Fruit fly (Drosophila melanogaster): ENCODE results near the gene okr.

The okr gene

DNA sequence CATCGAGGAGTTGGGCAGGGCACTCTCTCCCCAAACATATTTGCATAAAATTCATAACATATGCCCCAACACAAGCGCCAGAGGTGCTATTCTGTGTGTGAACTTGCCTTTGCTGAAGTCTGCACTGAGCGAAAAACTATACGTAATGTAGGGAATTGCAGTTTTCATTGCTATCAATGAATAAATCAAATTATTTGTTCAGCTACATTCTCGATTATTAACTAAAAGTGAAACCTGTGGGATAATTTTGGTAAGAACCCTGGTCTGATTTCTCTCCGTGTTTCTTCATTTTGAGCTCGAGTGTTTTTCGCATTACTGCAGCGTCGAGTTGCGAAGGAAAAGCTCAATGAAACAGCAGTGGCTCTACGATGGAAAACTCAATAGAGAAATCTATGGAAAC, 49.9 kb downstream of the okr start (continued):
- TF ChIP-seq bcd (GFP tag; optimal IDR thresholded peaks at IDR 0.05) (no peak), sens (GFP tag) (peak; percentile 64), MTF-1 (GFP tag; optimal IDR thresholded peaks at IDR 0.05; ENCODE audit: borderline replicate concordance) (no peak), CG3065 (GFP tag; optimal IDR thresholded peaks at IDR 0.05) (no peak), en (GFP tag; optimal IDR thresholded peaks at IDR 0.05) (no peak), dysf (GFP tag; IDR thresholded peaks at IDR 0.05) (0 out of 3 replicates have a peak, but pooled peaks have one; percentile 9), Rfx (GFP tag; IDR thresholded peaks at IDR 0.05) (0 out of 2 replicates have a peak, but pooled peaks have one; percentile 12), ci (GFP tag; IDR thresholded peaks at IDR 0.05) (no peak), bsh (GFP tag; optimal IDR thresholded peaks at IDR 0.05) (peak in 1 of 2 experiments; percentile 1), row (GFP tag; IDR thresholded peaks at IDR 0.05) (peak; percentile 20; the same call in 1 of the 3 replicates), CG10959 (GFP tag; IDR thresholded peaks at IDR 0.05) (no peak), dpn (GFP tag; optimal IDR thresholded peaks at IDR 0.05) (no peak), dmrt99B (tag; optimal IDR thresholded peaks at IDR 0.05) (peak; percentile 29), Camta (GFP tag; optimal IDR thresholded peaks at IDR 0.05) (no peak), Med (GFP tag) (peak; percentile 82), tup (GFP tag; optimal IDR thresholded peaks at IDR 0.05) (no peak), prd (optimal IDR thresholded peaks at IDR 0.05) (no peak), prd (GFP tag; IDR thresholded peaks at IDR 0.05) (no peak), CG9609 (GFP tag; optimal IDR thresholded peaks at IDR 0.05) (no peak), CG2120 (GFP tag; optimal IDR thresholded peaks at IDR 0.05) (peak; percentile 31), Fer1 (GFP tag; optimal IDR thresholded peaks at IDR 0.05) (peak; percentile 31), Antp (GFP tag; optimal IDR thresholded peaks at IDR 0.05) (no peak), CG11504 (tag; optimal IDR thresholded peaks at IDR 0.05) (peak; percentile 33), CG7839 (tag; optimal IDR thresholded peaks at IDR 0.05) (peak; percentile 25), Hmr (GFP tag; optimal IDR thresholded peaks at IDR 0.05) (peak; percentile 19), bowl (GFP tag; IDR thresholded peaks at IDR 0.05) (no peak), CG4328 (GFP tag; optimal IDR thresholded peaks at IDR 0.05) (no peak), yki (optimal IDR thresholded peaks at IDR 0.05) (no peak), gem (tag; optimal IDR thresholded peaks at IDR 0.05) (peak; percentile 25), lilli (GFP tag; optimal IDR thresholded peaks at IDR 0.05) (peak; percentile 56), Dbx (GFP tag; IDR thresholded peaks at IDR 0.05) (0 out of 3 replicates have a peak, but pooled peaks have one; percentile 22), CG18599 (GFP tag; optimal IDR thresholded peaks at IDR 0.05) (peak; percentile 39), slbo (GFP tag; IDR thresholded peaks at IDR 0.05) (peak; percentile 47; the same call in 1 of the 2 replicates), CG8388 (GFP tag; optimal IDR thresholded peaks at IDR 0.05) (no peak)

DNA sequence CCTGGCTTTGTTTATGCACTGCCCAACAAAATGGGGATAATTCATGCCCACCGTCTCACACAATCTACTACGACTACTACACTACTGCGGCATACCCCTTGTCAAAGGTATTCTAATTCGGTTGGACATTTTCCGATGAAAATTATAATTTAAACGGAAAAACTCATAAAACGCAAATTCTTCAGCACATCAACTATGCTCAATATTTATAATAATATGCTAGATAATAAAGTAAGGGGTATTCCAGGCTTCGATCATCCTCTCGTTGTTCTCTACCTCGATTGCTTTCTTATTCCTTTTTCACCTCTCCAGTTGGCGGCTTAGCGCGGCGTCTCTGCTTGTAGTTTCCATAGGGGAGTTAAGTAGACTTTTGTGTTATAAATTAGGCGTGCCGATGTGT, 51.2 kb downstream of the okr start:
- TF ChIP-seq rib (GFP tag; IDR thresholded peaks at IDR 0.05) (no peak), Med (GFP tag) (peak; percentile 51), luna (GFP tag; optimal IDR thresholded peaks at IDR 0.05) (no peak), Xbp1 (GFP tag; optimal IDR thresholded peaks at IDR 0.05) (peak; percentile 12), hbn (GFP tag; IDR thresholded peaks at IDR 0.05; ENCODE audit: partially characterized antibody) (no peak), grau (tag; optimal IDR thresholded peaks at IDR 0.05) (peak; percentile 13), Sox102F (GFP tag; optimal IDR thresholded peaks at IDR 0.05) (peak; percentile 19), phol (tag; optimal IDR thresholded peaks at IDR 0.05) (peak; percentile 5), bsh (GFP tag; optimal IDR thresholded peaks at IDR 0.05) (peak in 1 of 2 experiments; percentile 28), lilli (GFP tag; optimal IDR thresholded peaks at IDR 0.05) (peak; percentile 50), CG9215 (GFP tag; IDR thresholded peaks at IDR 0.05) (no peak), CG7987 (GFP tag; optimal IDR thresholded peaks at IDR 0.05) (no peak), dysf (GFP tag; IDR thresholded peaks at IDR 0.05) (peak; percentile 54; the same call in 2 of the 3 replicates), CG2678 (tag; optimal IDR thresholded peaks at IDR 0.05) (peak; percentile 47), Ptx1 (GFP tag; IDR thresholded peaks at IDR 0.05) (peak; percentile 44), CG10366 (GFP tag; IDR thresholded peaks at IDR 0.05) (peak; percentile 23; the same call in 1 of the 2 replicates), Hmr (GFP tag; optimal IDR thresholded peaks at IDR 0.05) (peak; percentile 49), CG13287 (GFP tag; IDR thresholded peaks at IDR 0.05; ENCODE audit: partially characterized antibody) (no peak), lab (GFP tag; optimal IDR thresholded peaks at IDR 0.05) (peak; percentile 57), CG4730 (GFP tag; IDR thresholded peaks at IDR 0.05) (no peak), Meics (GFP tag; optimal IDR thresholded peaks at IDR 0.05) (peak; percentile 7), CG11504 (tag; optimal IDR thresholded peaks at IDR 0.05) (peak; percentile 40), CG32532 (GFP tag; IDR thresholded peaks at IDR 0.05) (0 out of 2 replicates have a peak, but pooled peaks have one; percentile 24), dpn (GFP tag; optimal IDR thresholded peaks at IDR 0.05) (peak in 1 of 2 experiments; percentile 8)
